Worm (Caenorhabditis elegans) whole organism, L1 larva: ENCODE results near the gene C06B3.6.

ENCODE experiments used
- alr-1 ChIP-seq: fragments of 200-800 bp; sonication (Bioruptor generic); optimal IDR thresholded peaks from 2 replicates; lab custom pipeline; 2018; ENCODE audit warnings: borderline replicate concordance, mild to moderate bottlenecking, missing genetic modification characterization, missing compliant biosample characterization
- egl-27 ChIP-seq, 2 experiments: fragments of 150-350 bp in 1 of 2; sonication (generic microtip); optimal IDR thresholded peaks; 3 replicates each; lab custom pipeline; 2017 to 2018; ENCODE audit warnings: missing biosample characterization in 2 of 2, missing genetic modification characterization in 2 of 2, missing genetic modification reagents in 2 of 2
- ets-5 ChIP-seq: fragments of 200-800 bp; sonication (Bioruptor generic); IDR thresholded peaks from 2 replicates; pipeline ENCODE4 v1.3.6; 2022; ENCODE audit warnings: missing genetic modification characterization, missing compliant biosample characterization
- irx-1 ChIP-seq: sonication (generic microtip); optimal IDR thresholded peaks from 2 replicates; lab custom pipeline; 2016; ENCODE audit warnings: missing genetic modification characterization, missing compliant biosample characterization
- nhr-28 ChIP-seq: fragments of 150-350 bp; optimal IDR thresholded peaks from 2 replicates; lab custom pipeline; 2014; ENCODE audit warnings: missing biosample characterization, missing genetic modification characterization
- nhr-77 ChIP-seq: fragments of 150-350 bp; optimal IDR thresholded peaks from 2 replicates; lab custom pipeline; 2014; ENCODE audit warnings: missing biosample characterization, missing genetic modification characterization
- pqm-1 ChIP-seq: sonication (generic microtip); optimal IDR thresholded peaks from 3 replicates; lab custom pipeline; 2017; ENCODE audit warnings: missing biosample characterization, missing genetic modification characterization
- rnt-1 ChIP-seq: sonication (generic microtip); optimal IDR thresholded peaks from 2 replicates; lab custom pipeline; 2016; ENCODE audit warnings: mild to moderate bottlenecking, missing genetic modification characterization, moderate library complexity, missing compliant biosample characterization

ce11 chrV:13904446-13904845 lies 4.3 kb downstream of the C06B3.6 start, which contains the start of gene stdh-3:
- TF ChIP-seq nhr-28 (tag; lab: Kevin White, UChicago) (no peak), alr-1 (tag; lab: Kevin White, UChicago) (no peak), ets-5 (GFP tag; lab: Robert Waterston, UW) (no peak), irx-1 (no peak), egl-27 (tag; optimal IDR thresholded peaks at IDR 0.05; lab: Kevin White, UChicago) (no peak), pqm-1 (tag; lab: Kevin White, UChicago) (no peak), rnt-1 (no peak), nhr-77 (tag; lab: Kevin White, UChicago) (no peak)
